Fruit fly (Drosophila melanogaster): ENCODE measurements around the gene CG6026.

Gene CG6026

DNA sequence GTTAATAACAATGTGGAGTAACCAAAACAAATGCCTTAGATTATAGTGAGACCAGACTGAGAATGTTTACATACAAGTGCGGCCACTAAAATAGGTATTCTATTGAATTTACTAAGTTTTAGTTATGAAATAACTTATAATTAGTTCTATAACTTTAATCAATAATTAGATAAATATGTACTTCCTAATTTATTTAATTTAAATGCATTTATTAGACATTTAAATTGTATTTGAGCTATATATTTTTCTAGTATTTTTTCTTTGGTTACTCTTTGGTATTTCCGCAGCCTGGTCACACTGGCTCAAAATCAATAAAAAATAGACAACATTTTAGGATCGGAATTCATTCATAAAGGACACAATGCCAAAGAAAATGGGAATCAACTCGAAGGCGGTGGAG lies 2.1 kb upstream of the CG6026 start, which contains the start of the genes Prp18 and CG6013 (continued):
- TF ChIP-seq D19B (GFP tag; optimal IDR thresholded peaks at IDR 0.05): no peak
- no peak for TF ChIP-seq lilli (GFP tag; optimal IDR thresholded peaks at IDR 0.05)
- peak; percentile 88 for TF ChIP-seq sqz (GFP tag; optimal IDR thresholded peaks at IDR 0.05)
- no peak for TF ChIP-seq klu (GFP tag; IDR thresholded peaks at IDR 0.05)
- no peak for TF ChIP-seq Camta (GFP tag; optimal IDR thresholded peaks at IDR 0.05)
- TF ChIP-seq Ravus (GFP tag; IDR thresholded peaks at IDR 0.05): no peak
- peak; percentile 63; the same call in 1 of the 2 replicates for TF ChIP-seq CG32532 (GFP tag; IDR thresholded peaks at IDR 0.05)
- TF ChIP-seq kay (GFP tag; optimal IDR thresholded peaks at IDR 0.05): no peak
- TF ChIP-seq CG14050 (GFP tag; IDR thresholded peaks at IDR 0.05): no peak; the same call in 2 of the 3 replicates
- no peak for TF ChIP-seq sc (optimal IDR thresholded peaks at IDR 0.05)
- TF ChIP-seq sc (GFP tag; optimal IDR thresholded peaks at IDR 0.05): no peak
- TF ChIP-seq CG9727 (GFP tag; optimal IDR thresholded peaks at IDR 0.05): peak; percentile 57
- TF ChIP-seq CG4404 (GFP tag; IDR thresholded peaks at IDR 0.05): no peak
- TF ChIP-seq CG4617 (GFP tag; optimal IDR thresholded peaks at IDR 0.05; ENCODE audit: borderline replicate concordance): peak; percentile 89
- TF ChIP-seq CG11695 (GFP tag; IDR thresholded peaks at IDR 0.05): peak; percentile 35; the same call in 1 of the 3 replicates
- TF ChIP-seq CG10565 (GFP tag; optimal IDR thresholded peaks at IDR 0.05): no peak
- no peak for TF ChIP-seq CG11723 (GFP tag; optimal IDR thresholded peaks at IDR 0.05)
- TF ChIP-seq CG8478 (optimal IDR thresholded peaks at IDR 0.05): no peak
- TF ChIP-seq lov (optimal IDR thresholded peaks at IDR 0.05): no peak
- TF ChIP-seq lov (GFP tag; IDR thresholded peaks at IDR 0.05): no peak
- TF ChIP-seq CG13424 (tag; optimal IDR thresholded peaks at IDR 0.05): peak; percentile 83
- TF ChIP-seq Xbp1 (GFP tag; optimal IDR thresholded peaks at IDR 0.05): peak; percentile 63
- no peak for TF ChIP-seq CG1647 (GFP tag; optimal IDR thresholded peaks at IDR 0.05)
- TF ChIP-seq CG30403 (GFP tag; optimal IDR thresholded peaks at IDR 0.05): peak; percentile 63
- TF ChIP-seq CG6813 (GFP tag; optimal IDR thresholded peaks at IDR 0.05): no peak
- no peak for TF ChIP-seq Opbp (GFP tag; IDR thresholded peaks at IDR 0.05; ENCODE audit: partially characterized antibody)
- peak; percentile 47 for TF ChIP-seq YL-1 (GFP tag; optimal IDR thresholded peaks at IDR 0.05)
- no peak for TF ChIP-seq Hey (tag; optimal IDR thresholded peaks at IDR 0.05)
- no peak for TF ChIP-seq Rx (GFP tag; IDR thresholded peaks at IDR 0.05)
- TF ChIP-seq CG12769 (tag; optimal IDR thresholded peaks at IDR 0.05): peak; percentile 3
- peak; percentile 37 for TF ChIP-seq CG15514 (GFP tag; optimal IDR thresholded peaks at IDR 0.05)
- TF ChIP-seq vfl (GFP tag; optimal IDR thresholded peaks at IDR 0.05): no peak
- peak; percentile 36; the same call in 1 of the 2 replicates for TF ChIP-seq lmd (GFP tag; IDR thresholded peaks at IDR 0.05)
- TF ChIP-seq chm (GFP tag; IDR thresholded peaks at IDR 0.05): no peak
- no peak for TF ChIP-seq Bteb2 (GFP tag; optimal IDR thresholded peaks at IDR 0.05)
- peak; percentile 81 for TF ChIP-seq row (GFP tag; IDR thresholded peaks at IDR 0.05)
- TF ChIP-seq nerfin-2 (GFP tag; IDR thresholded peaks at IDR 0.05; ENCODE audit: partially characterized antibody): no peak
- no peak for TF ChIP-seq Tbp (GFP tag; optimal IDR thresholded peaks at IDR 0.05)
- TF ChIP-seq kah (GFP tag; optimal IDR thresholded peaks at IDR 0.05): peak; percentile 12
- no peak for TF ChIP-seq Taf1 (GFP tag; IDR thresholded peaks at IDR 0.05)
- TF ChIP-seq dysf (GFP tag; IDR thresholded peaks at IDR 0.05): peak; percentile 66; the same call in 2 of the 3 replicates
- no peak for TF ChIP-seq cato (GFP tag; optimal IDR thresholded peaks at IDR 0.05; ENCODE audit: borderline replicate concordance)
- peak; percentile 4 for TF ChIP-seq Elba2 (GFP tag; optimal IDR thresholded peaks at IDR 0.05)
- no peak for TF ChIP-seq toy (GFP tag; IDR thresholded peaks at IDR 0.05)
- TF ChIP-seq CG10267 (tag; optimal IDR thresholded peaks at IDR 0.05): peak; percentile 74
- TF ChIP-seq CG12942 (GFP tag; optimal IDR thresholded peaks at IDR 0.05): peak; percentile 56
- peak; percentile 29; the same call in 1 of the 2 replicates for TF ChIP-seq Ada2b (GFP tag; IDR thresholded peaks at IDR 0.05)
- no peak for TF ChIP-seq CG2889 (GFP tag; IDR thresholded peaks at IDR 0.05)
- no peak for TF ChIP-seq Dip3 (GFP tag; optimal IDR thresholded peaks at IDR 0.05)
- no peak for TF ChIP-seq CG15073 (GFP tag; optimal IDR thresholded peaks at IDR 0.05)
- no peak for TF ChIP-seq ato (GFP tag; IDR thresholded peaks at IDR 0.05; ENCODE audit: partially characterized antibody)
- TF ChIP-seq nerfin-1 (tag; optimal IDR thresholded peaks at IDR 0.05): peak; percentile 66
- peak; percentile 13 for TF ChIP-seq CG9437 (GFP tag; optimal IDR thresholded peaks at IDR 0.05)
